Fruit fly (Drosophila melanogaster): ENCODE results near the gene CG1523.

Gene CG1523

DNA sequence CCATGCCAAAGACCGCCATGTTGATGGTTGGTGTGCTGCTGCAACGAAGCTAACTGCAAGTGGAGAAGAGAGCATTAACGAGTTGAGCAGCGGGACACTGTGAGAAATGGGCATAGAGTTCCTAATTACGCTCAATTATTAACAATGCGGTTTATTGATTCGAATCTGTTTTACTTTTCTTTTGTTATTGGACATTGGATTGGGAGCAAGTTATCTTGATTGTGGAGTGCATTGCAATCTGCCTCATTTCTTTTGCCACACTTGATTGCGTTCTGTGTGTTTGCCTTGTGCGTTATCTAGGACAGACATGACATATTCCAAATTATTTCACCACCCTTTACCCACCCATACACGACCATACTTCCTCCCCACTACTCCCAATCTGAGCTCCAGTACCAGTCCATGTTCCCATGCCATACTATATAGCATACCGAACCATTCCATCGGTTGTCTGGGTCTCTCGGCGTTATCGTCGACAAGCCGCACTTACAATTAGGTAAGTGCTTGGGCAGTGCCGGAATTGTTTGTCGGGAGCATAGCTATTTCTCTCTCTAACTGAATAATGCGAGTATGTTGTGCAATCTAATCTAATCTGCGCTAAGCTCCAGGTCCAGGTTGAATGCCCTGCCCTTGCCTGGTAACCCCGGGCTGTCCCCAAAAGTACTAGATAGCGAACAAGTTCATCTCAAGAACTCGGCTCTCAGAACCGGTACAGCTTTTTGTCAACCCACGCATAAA lies 38.0 kb upstream of the CG1523 start (continued):
- TF ChIP-seq Gug (GFP tag; IDR thresholded peaks at IDR 0.05), result peak; percentile 20; the same call in 2 of the 4 replicates
- peak; percentile 34; the same call in 1 of the 2 replicates for TF ChIP-seq vvl (GFP tag; IDR thresholded peaks at IDR 0.05)
- TF ChIP-seq CG17829 (tag; optimal IDR thresholded peaks at IDR 0.05), result peak; percentile 52
- peak; percentile 23 for TF ChIP-seq twi (tag; optimal IDR thresholded peaks at IDR 0.05)
- peak; percentile 1 for TF ChIP-seq Myb (GFP tag; optimal IDR thresholded peaks at IDR 0.05)
- no peak for TF ChIP-seq gce (GFP tag; IDR thresholded peaks at IDR 0.05)
- peak; percentile 46; the same call in 1 of the 3 replicates for TF ChIP-seq so (GFP tag; IDR thresholded peaks at IDR 0.05)
- no peak for TF ChIP-seq Doc2 (GFP tag; IDR thresholded peaks at IDR 0.05)
- no peak for TF ChIP-seq luna (GFP tag; optimal IDR thresholded peaks at IDR 0.05)
- TF ChIP-seq lola (GFP tag; optimal IDR thresholded peaks at IDR 0.05), result peak in 1 of 3 experiments; percentile 40
- peak; percentile 1 for TF ChIP-seq CG9609 (GFP tag; optimal IDR thresholded peaks at IDR 0.05)
- TF ChIP-seq CG1603 (tag; optimal IDR thresholded peaks at IDR 0.05), result peak; percentile 75
- TF ChIP-seq sim (GFP tag; IDR thresholded peaks at IDR 0.05), result 0 out of 2 replicates have a peak, but pooled peaks have one; percentile 32
- TF ChIP-seq CG17361 (GFP tag; IDR thresholded peaks at IDR 0.05), result peak; percentile 45; the same call in 1 of the 3 replicates
- TF ChIP-seq pum (GFP tag; optimal IDR thresholded peaks at IDR 0.05), result peak; percentile 34
- peak; percentile 25; the same call in 1 of the 2 replicates for TF ChIP-seq ro (GFP tag; IDR thresholded peaks at IDR 0.05)
- TF ChIP-seq grau (tag; optimal IDR thresholded peaks at IDR 0.05), result peak; percentile 46
- peak; percentile 33; the same call in 1 of the 3 replicates for TF ChIP-seq tgo (GFP tag; IDR thresholded peaks at IDR 0.05)
- peak; percentile 1 for TF ChIP-seq CG15696 (tag; optimal IDR thresholded peaks at IDR 0.05)
- TF ChIP-seq CG3407 (GFP tag; optimal IDR thresholded peaks at IDR 0.05), result peak; percentile 15
- TF ChIP-seq ind (GFP tag; optimal IDR thresholded peaks at IDR 0.05), result peak; percentile 41
- TF ChIP-seq zfh1 (GFP tag; IDR thresholded peaks at IDR 0.05), result peak; percentile 69
- TF ChIP-seq CG18619 (GFP tag; optimal IDR thresholded peaks at IDR 0.05), result peak; percentile 11
- TF ChIP-seq CG31365 (tag; optimal IDR thresholded peaks at IDR 0.05), result peak; percentile 13
- TF ChIP-seq CG14050 (GFP tag; IDR thresholded peaks at IDR 0.05), result peak; percentile 15; the same call in 1 of the 3 replicates
- peak; percentile 10 for TF ChIP-seq NfI (GFP tag; optimal IDR thresholded peaks at IDR 0.05)
- TF ChIP-seq PHDP (tag; optimal IDR thresholded peaks at IDR 0.05), result peak; percentile 42
- peak; percentile 23 for TF ChIP-seq NC2β (GFP tag; optimal IDR thresholded peaks at IDR 0.05)
- no peak for TF ChIP-seq Trl (optimal IDR thresholded peaks at IDR 0.05)
- TF ChIP-seq Trl (GFP tag; optimal IDR thresholded peaks at IDR 0.05), result peak; percentile 35
- no peak for TF ChIP-seq dati (GFP tag; IDR thresholded peaks at IDR 0.05)
- peak; percentile 12 for TF ChIP-seq odd (GFP tag; optimal IDR thresholded peaks at IDR 0.05)
- TF ChIP-seq H15 (GFP tag; IDR thresholded peaks at IDR 0.05), result peak; percentile 58; the same call in 1 of the 3 replicates
- no peak for TF ChIP-seq sc (optimal IDR thresholded peaks at IDR 0.05)
- TF ChIP-seq sc (GFP tag; optimal IDR thresholded peaks at IDR 0.05), result peak; percentile 2
- TF ChIP-seq Mes4 (GFP tag; optimal IDR thresholded peaks at IDR 0.05), result peak; percentile 12
- peak; percentile 1 for TF ChIP-seq CG7556 (GFP tag; optimal IDR thresholded peaks at IDR 0.05)
- peak; percentile 31 for TF ChIP-seq CG12219 (GFP tag; optimal IDR thresholded peaks at IDR 0.05)
- peak; percentile 33; the same call in 1 of the 2 replicates for TF ChIP-seq esg (GFP tag; conservative IDR thresholded peaks at IDR 0.05)
- TF ChIP-seq CG30431 (GFP tag; optimal IDR thresholded peaks at IDR 0.05), result peak; percentile 25
- no peak for TF ChIP-seq CG3726 (GFP tag; IDR thresholded peaks at IDR 0.05)
- peak; percentile 56 for TF ChIP-seq CG12769 (tag; optimal IDR thresholded peaks at IDR 0.05)
- peak; percentile 69 for TF ChIP-seq row (GFP tag; IDR thresholded peaks at IDR 0.05)
- TF ChIP-seq Oaz (GFP tag; IDR thresholded peaks at IDR 0.05), result 0 out of 2 replicates have a peak, but pooled peaks have one; percentile 7
- TF ChIP-seq Sox102F (GFP tag; optimal IDR thresholded peaks at IDR 0.05), result peak; percentile 65
- TF ChIP-seq CG6854 (GFP tag; optimal IDR thresholded peaks at IDR 0.05), result no peak
- peak; percentile 26 for TF ChIP-seq Hr3 (GFP tag; optimal IDR thresholded peaks at IDR 0.05)
- no peak for TF ChIP-seq CG8359 (GFP tag; optimal IDR thresholded peaks at IDR 0.05; ENCODE audit: borderline replicate concordance)
- peak; percentile 53 for TF ChIP-seq grn (GFP tag; optimal IDR thresholded peaks at IDR 0.05)
- no peak for TF ChIP-seq CG9932 (GFP tag; IDR thresholded peaks at IDR 0.05)
